Worm (Caenorhabditis elegans): Measurements from ENCODE around the gene C01G5.4.
A peak's percentile ranks its signal among the peaks of the same experiment; 100 is the strongest.

C01G5.4 gene

ce11 chrIV:6560434-6560833 is 28.9 kb downstream of the C01G5.4 start, which contains the start of gene best-9:
best-9 (plus strand) TSS chrIV:6560734.
- TF ChIP-seq K12H6.12 (tag; optimal IDR thresholded peaks at IDR 0.05) (no peak), attf-6 (GFP tag; IDR thresholded peaks at IDR 0.05) (no peak), Y95B8A.8 (GFP tag; IDR thresholded peaks at IDR 0.05) (no peak), nhr-27 (tag; optimal IDR thresholded peaks at IDR 0.05) (no peak), D2030.7 (GFP tag; IDR thresholded peaks at IDR 0.05) (no peak), Y53G8AR.9 (GFP tag; conservative IDR thresholded peaks at IDR 0.05) (no peak), F22D6.2 (tag; optimal IDR thresholded peaks at IDR 0.05) (no peak), chd-7 (tag; optimal IDR thresholded peaks at IDR 0.05) (no peak)

DNA sequence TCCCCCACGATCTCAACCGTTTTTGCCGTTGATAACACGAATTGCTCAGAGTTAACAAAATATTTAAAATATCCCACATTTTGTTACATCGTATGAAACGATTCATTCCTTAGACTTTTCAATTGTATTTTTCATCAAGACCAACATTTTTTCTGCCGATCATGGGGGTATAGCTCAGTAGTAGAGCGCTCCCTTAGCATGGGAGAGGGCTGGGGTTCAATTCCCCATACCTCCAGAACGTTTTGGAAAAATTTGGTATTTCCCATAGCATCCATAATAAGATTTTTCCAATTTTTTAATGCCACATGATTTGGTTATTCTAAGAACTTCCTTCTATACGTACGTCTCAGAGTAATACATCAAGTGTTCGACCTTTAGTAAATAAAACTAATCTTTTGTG is 30.5 kb downstream of the C01G5.4 start:
- TF ChIP-seq tbx-9 (tag; optimal IDR thresholded peaks at IDR 0.05; ENCODE audit: borderline replicate concordance) = no peak
- peak; percentile 73 for TF ChIP-seq tbp1 (GFP tag; optimal IDR thresholded peaks at IDR 0.05)
- TF ChIP-seq hrde-1 (tag; optimal IDR thresholded peaks at IDR 0.05; ENCODE audit: borderline replicate concordance) = no peak
- TF ChIP-seq F23B12.7 (tag; optimal IDR thresholded peaks at IDR 0.05; ENCODE audit: insufficient read depth) = no peak
- TF ChIP-seq ceh-27 (GFP tag; optimal IDR thresholded peaks at IDR 0.05) = no peak
- peak; percentile 32 for TF ChIP-seq him-1 (tag; optimal IDR thresholded peaks at IDR 0.05)
- no peak for TF ChIP-seq ztf-25 (GFP tag; IDR thresholded peaks at IDR 0.05)
- no peak for TF ChIP-seq let-526 (GFP tag; IDR thresholded peaks at IDR 0.05)
- TF ChIP-seq F49E8.2 (tag; optimal IDR thresholded peaks at IDR 0.05; ENCODE audit: insufficient read depth) = no peak
- TF ChIP-seq B0261.1 (tag; optimal IDR thresholded peaks at IDR 0.05) = peak; percentile 39
- no peak for TF ChIP-seq C17E4.6 (GFP tag; IDR thresholded peaks at IDR 0.05)
- peak; percentile 33 for TF ChIP-seq rpc-1 (optimal IDR thresholded peaks at IDR 0.05)
- peak; percentile 76 for TF ChIP-seq rpc-1 (tag; optimal IDR thresholded peaks at IDR 0.05)
- TF ChIP-seq sea-2 (GFP tag; IDR thresholded peaks at IDR 0.05) = no peak
- TF ChIP-seq hsf-1 (GFP tag; IDR thresholded peaks at IDR 0.05) = no peak
- no peak for TF ChIP-seq snpc-4 (GFP tag; optimal IDR thresholded peaks at IDR 0.05)
- peak in 1 of 4 experiments; percentile 71 for TF ChIP-seq snpc-4 (tag; optimal IDR thresholded peaks at IDR 0.05)
- no peak for TF ChIP-seq ceh-91 (GFP tag; IDR thresholded peaks at IDR 0.05)
- TF ChIP-seq egl-44 (GFP tag; IDR thresholded peaks at IDR 0.05) = no peak
- TF ChIP-seq snpc-1.3 (tag; optimal IDR thresholded peaks at IDR 0.05; ENCODE audit: insufficient read depth) = no peak
- TF ChIP-seq die-1 (tag; optimal IDR thresholded peaks at IDR 0.05) = no peak

DNA sequence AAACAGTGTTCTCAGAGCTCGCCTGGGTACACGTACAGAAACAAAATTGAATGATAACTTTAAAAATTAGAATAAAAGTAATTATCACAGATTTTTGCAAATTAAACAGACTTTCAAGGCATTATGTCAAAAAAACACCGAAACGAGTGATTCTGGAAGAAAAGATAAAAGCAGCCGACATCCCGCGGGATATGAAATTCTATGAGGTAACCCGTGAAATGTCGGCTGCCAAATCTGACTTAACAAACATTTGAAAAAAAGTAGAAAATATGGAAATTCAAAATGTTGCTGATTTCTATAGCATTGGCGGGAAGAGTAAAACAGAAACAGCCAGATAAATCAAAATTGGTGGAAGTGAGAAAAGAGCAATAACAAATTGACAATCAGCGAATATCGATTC is 34.1 kb downstream of the C01G5.4 start:
- peak; percentile 82 for TF ChIP-seq snpc-1.1 (tag; optimal IDR thresholded peaks at IDR 0.05; ENCODE audit: insufficient read depth)
- peak; percentile 47 for TF ChIP-seq snpc-4 (GFP tag; optimal IDR thresholded peaks at IDR 0.05)
- peak; percentile 3 to 76 (median 66) for TF ChIP-seq snpc-4 (tag; optimal IDR thresholded peaks at IDR 0.05)
- TF ChIP-seq ztf-6 (GFP tag; IDR thresholded peaks at IDR 0.05) = no peak
- no peak for TF ChIP-seq tbx-9 (tag; optimal IDR thresholded peaks at IDR 0.05; ENCODE audit: borderline replicate concordance)
- no peak for TF ChIP-seq F39B2.1 (GFP tag; IDR thresholded peaks at IDR 0.05)
- no peak for TF ChIP-seq dox-1 (GFP tag; IDR thresholded peaks at IDR 0.05)
- no peak for TF ChIP-seq nhr-27 (tag; optimal IDR thresholded peaks at IDR 0.05)
- no peak for TF ChIP-seq B0336.3 (GFP tag; IDR thresholded peaks at IDR 0.05)
- no peak for TF ChIP-seq lsy-27 (tag; optimal IDR thresholded peaks at IDR 0.05; ENCODE audit: borderline replicate concordance, insufficient read depth)
- no peak for TF ChIP-seq ceh-58 (GFP tag; IDR thresholded peaks at IDR 0.05)

All from whole organism, young adult.